Worm (Caenorhabditis elegans): ENCODE data around the gene H03A11.2.

The H03A11.2 gene

DNA sequence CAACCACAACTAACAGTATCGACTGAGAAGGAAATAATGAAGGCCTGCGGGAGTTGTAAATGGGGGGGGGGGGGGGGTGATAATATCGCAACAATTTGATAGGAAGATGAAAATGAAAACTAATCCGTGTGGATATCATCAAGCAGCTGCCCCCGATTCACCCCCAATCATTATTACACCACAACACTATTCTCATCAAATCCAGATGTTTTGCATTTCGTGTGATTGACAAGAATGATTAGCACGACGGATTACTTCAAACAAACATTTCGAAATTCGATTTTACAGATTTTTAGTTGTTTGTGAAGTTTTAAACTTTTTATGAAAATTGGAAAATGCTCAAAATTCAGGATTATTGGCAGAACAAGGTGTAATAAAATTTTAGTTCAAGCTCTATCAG is 6.3 kb downstream of the H03A11.2 start:
- TF ChIP-seq unc-62 (GFP tag; optimal IDR thresholded peaks at IDR 0.05): peak; percentile 72
- TF ChIP-seq hlh-1 (tag; optimal IDR thresholded peaks at IDR 0.05): peak; percentile 31
- no peak for TF ChIP-seq flh-1 (GFP tag; optimal IDR thresholded peaks at IDR 0.05)

ce11 chrX:15222789-15223188 is 7.7 kb downstream of the H03A11.2 start:
- TF ChIP-seq unc-62 (GFP tag; optimal IDR thresholded peaks at IDR 0.05): no peak
- no peak for TF ChIP-seq elt-3 (tag; optimal IDR thresholded peaks at IDR 0.05)
- TF ChIP-seq tbx-8 (GFP tag; optimal IDR thresholded peaks at IDR 0.05): no peak
- no peak for TF ChIP-seq hlh-1 (tag; optimal IDR thresholded peaks at IDR 0.05)
- no peak for TF ChIP-seq ceh-43 (GFP tag; optimal IDR thresholded peaks at IDR 0.05)
- no peak for TF ChIP-seq drap-1 (GFP tag; optimal IDR thresholded peaks at IDR 0.05)
- no peak for TF ChIP-seq nhr-76 (tag; optimal IDR thresholded peaks at IDR 0.05)
- TF ChIP-seq unc-120 (tag; optimal IDR thresholded peaks at IDR 0.05; ENCODE audit: poor library complexity, severe bottlenecking): no peak
- TF ChIP-seq nhr-237 (tag; optimal IDR thresholded peaks at IDR 0.05): no peak
- TF ChIP-seq blmp-1 (tag; optimal IDR thresholded peaks at IDR 0.05): no peak
- TF ChIP-seq ceh-39 (tag; optimal IDR thresholded peaks at IDR 0.05): no peak
- no peak for TF ChIP-seq bed-3 (GFP tag; optimal IDR thresholded peaks at IDR 0.05)
- no peak for TF ChIP-seq nhr-12 (tag; optimal IDR thresholded peaks at IDR 0.05)
- TF ChIP-seq snpc-4 (tag; optimal IDR thresholded peaks at IDR 0.05): no peak
- no peak for TF ChIP-seq lin-32 (GFP tag; optimal IDR thresholded peaks at IDR 0.05)
- no peak for TF ChIP-seq unc-39 (tag; optimal IDR thresholded peaks at IDR 0.05)
- no peak for TF ChIP-seq lsy-2 (tag; optimal IDR thresholded peaks at IDR 0.05)
- no peak for TF ChIP-seq elt-1 (tag; optimal IDR thresholded peaks at IDR 0.05; ENCODE audit: borderline replicate concordance, insufficient read depth)
- no peak for TF ChIP-seq M03D4.4 (tag; optimal IDR thresholded peaks at IDR 0.05)
- no peak for TF ChIP-seq flh-1 (GFP tag; optimal IDR thresholded peaks at IDR 0.05)

- TF ChIP-seq ztf-11 (tag; optimal IDR thresholded peaks at IDR 0.05) (no peak), ces-1 (GFP tag; optimal IDR thresholded peaks at IDR 0.05) (peak; percentile 19), ham-2 (GFP tag; optimal IDR thresholded peaks at IDR 0.05) (peak; percentile 41), unc-62 (GFP tag; optimal IDR thresholded peaks at IDR 0.05) (no peak), nhr-237 (tag; optimal IDR thresholded peaks at IDR 0.05) (no peak), pha-4 (tag; optimal IDR thresholded peaks at IDR 0.05) (peak; percentile 9), lsy-2 (tag; optimal IDR thresholded peaks at IDR 0.05) (no peak)
These were observed 8.4 kb downstream of the H03A11.2 start for ce11 chrX:15221865-15222551.

DNA sequence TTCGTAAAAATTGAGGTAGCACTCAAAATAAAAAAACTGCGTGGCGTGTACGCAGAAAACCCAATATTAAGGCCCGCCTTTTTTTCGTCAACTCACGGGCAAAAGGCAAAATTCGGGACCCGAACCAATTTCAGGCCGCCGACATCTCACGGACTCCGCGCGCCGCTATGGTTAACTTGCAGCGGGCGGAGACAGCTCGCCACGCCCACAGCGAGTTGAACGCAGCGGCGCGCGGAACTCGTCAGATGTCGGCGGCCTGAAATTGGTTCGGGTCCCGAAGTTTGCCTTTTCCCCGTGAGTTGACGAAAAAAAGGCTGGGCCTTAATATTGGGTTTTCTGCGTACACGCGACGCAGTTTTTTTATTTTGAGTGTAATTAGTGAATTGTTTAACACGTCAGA is 9.3 kb downstream of the H03A11.2 start:
- TF ChIP-seq ceh-83 (GFP tag; optimal IDR thresholded peaks at IDR 0.05): no peak
- no peak for TF ChIP-seq ceh-39 (tag; optimal IDR thresholded peaks at IDR 0.05)
- no peak for TF ChIP-seq nhr-12 (tag; optimal IDR thresholded peaks at IDR 0.05)
- no peak for TF ChIP-seq lsy-2 (tag; optimal IDR thresholded peaks at IDR 0.05)
- TF ChIP-seq nhr-76 (tag; optimal IDR thresholded peaks at IDR 0.05): no peak
- TF ChIP-seq lin-32 (GFP tag; optimal IDR thresholded peaks at IDR 0.05): no peak
- no peak for TF ChIP-seq unc-120 (tag; optimal IDR thresholded peaks at IDR 0.05; ENCODE audit: poor library complexity, severe bottlenecking)
- TF ChIP-seq snpc-4 (tag; optimal IDR thresholded peaks at IDR 0.05): no peak
- TF ChIP-seq nhr-2 (tag; optimal IDR thresholded peaks at IDR 0.05): no peak
- TF ChIP-seq bed-3 (GFP tag; optimal IDR thresholded peaks at IDR 0.05): no peak

- TF ChIP-seq ztf-11 (tag; optimal IDR thresholded peaks at IDR 0.05) (no peak), cnd-1 (tag; optimal IDR thresholded peaks at IDR 0.05) (no peak), ceh-39 (tag; optimal IDR thresholded peaks at IDR 0.05) (no peak), ham-2 (GFP tag; optimal IDR thresholded peaks at IDR 0.05) (no peak), tbx-8 (GFP tag; optimal IDR thresholded peaks at IDR 0.05) (no peak), flh-1 (GFP tag; optimal IDR thresholded peaks at IDR 0.05) (no peak)
These were observed 15.2 kb downstream of the H03A11.2 start for ce11 chrX:15215272-15215671.

- peak; percentile 19 for TF ChIP-seq mls-2 (tag; optimal IDR thresholded peaks at IDR 0.05)
- no peak for TF ChIP-seq drap-1 (GFP tag; optimal IDR thresholded peaks at IDR 0.05)
- no peak for TF ChIP-seq M03D4.4 (tag; optimal IDR thresholded peaks at IDR 0.05)
These were observed 17.1 kb downstream of the H03A11.2 start, which contains the start of the genes H03A11.13 and famk-1 for ce11 chrX:15213182-15213829. TSS of gene H03A11.13 (minus strand) at chrX:15213232. TSS of gene famk-1 (minus strand) at chrX:15213259.
